Worm (Caenorhabditis elegans) whole organism, L4 larva: ENCODE measurements around the gene F29A7.4.

ENCODE experiments used
- D1046.2 ChIP-seq: fragments of 200-800 bp; sonication (Bioruptor generic); IDR thresholded peaks from 2 replicates; pipeline ENCODE4 v1.3.6; 2022; ENCODE audit warnings: missing genetic modification characterization, missing compliant biosample characterization
- F10B5.3 ChIP-seq: sonication (generic microtip); optimal IDR thresholded peaks from 2 replicates; lab custom pipeline; 2016; ENCODE audit warnings: mild to moderate bottlenecking, missing genetic modification characterization, missing compliant biosample characterization
- F37D6.2 ChIP-seq: sonication (generic microtip); optimal IDR thresholded peaks from 2 replicates; lab custom pipeline; 2016; ENCODE audit warnings: mild to moderate bottlenecking, missing genetic modification characterization, missing compliant biosample characterization
- F49E8.2 ChIP-seq: sonication (generic microtip); optimal IDR thresholded peaks from 2 replicates; lab custom pipeline; 2016; ENCODE audit warnings: missing compliant biosample characterization, mild to moderate bottlenecking, missing genetic modification characterization, borderline replicate concordance
- T26A8.4 ChIP-seq: fragments of 200-800 bp; sonication (Bioruptor generic); IDR thresholded peaks from 2 replicates; pipeline ENCODE4 v1.3.6; 2022; ENCODE audit warnings: missing genetic modification characterization, missing compliant biosample characterization
- Y75B8A.6 ChIP-seq: fragments of 200-800 bp; sonication (Bioruptor generic); IDR thresholded peaks from 2 replicates; pipeline ENCODE4 v1.3.6; 2022; ENCODE audit warnings: missing genetic modification reagents, missing genetic modification characterization, missing compliant biosample characterization
- ZK337.2 ChIP-seq: fragments of 200-800 bp; sonication (Bioruptor generic); IDR thresholded peaks from 2 replicates; pipeline ENCODE4 v1.3.6; 2022; ENCODE audit warnings: missing genetic modification reagents, missing genetic modification characterization, missing compliant biosample characterization
- ceh-44 ChIP-seq: fragments of 200-800 bp; sonication (Bioruptor generic); IDR thresholded peaks from 2 replicates; pipeline ENCODE4 v1.3.6; 2022; ENCODE audit warnings: missing genetic modification reagents, missing genetic modification characterization, missing compliant biosample characterization
- ctbp-1 ChIP-seq: fragments of 200-800 bp; sonication (Bioruptor generic); IDR thresholded peaks from 2 replicates; pipeline ENCODE4 v1.3.6; 2022; ENCODE audit warnings: missing genetic modification reagents, missing genetic modification characterization, missing compliant biosample characterization
- daf-16 ChIP-seq, 3 experiments: sonication (generic microtip); optimal IDR thresholded peaks; 2 replicates each; lab custom pipeline; 2016 to 2017; ENCODE audit warnings: missing genetic modification characterization in 3 of 3, missing genetic modification reagents in 3 of 3, mild to moderate bottlenecking in 2 of 3, missing compliant biosample characterization in 2 of 3, missing biosample characterization in 1 of 3, moderate library complexity in 1 of 3
- dmd-6 ChIP-seq: fragments of 200-800 bp; sonication (Bioruptor generic); IDR thresholded peaks from 2 replicates; pipeline ENCODE4 v1.3.6; 2022; ENCODE audit warnings: missing genetic modification reagents, missing genetic modification characterization, missing compliant biosample characterization
- dmd-9 ChIP-seq: fragments of 200-800 bp; sonication (Bioruptor generic); IDR thresholded peaks from 2 replicates; pipeline ENCODE4 v1.3.6; 2022; ENCODE audit warnings: missing genetic modification reagents, missing genetic modification characterization, missing compliant biosample characterization
- dpl-1 ChIP-seq: fragments of 150-350 bp; optimal IDR thresholded peaks from 2 replicates; lab custom pipeline; 2014; ENCODE audit warnings: missing biosample characterization, missing genetic modification reagents, missing genetic modification characterization
- duxl-1 ChIP-seq: sonication (generic microtip); optimal IDR thresholded peaks from 2 replicates; lab custom pipeline; 2016; ENCODE audit warnings: mild to moderate bottlenecking, missing genetic modification characterization, moderate library complexity, missing compliant biosample characterization; ENCODE audit not compliant: poor library complexity
- hif-1 ChIP-seq, 2 experiments: sonication (generic microtip); optimal IDR thresholded peaks; 2 replicates each; lab custom pipeline; 2016 to 2017; ENCODE audit warnings: missing compliant biosample characterization in 2 of 2, missing genetic modification characterization in 2 of 2, missing genetic modification reagents in 2 of 2, missing genotype in 2 of 2, mild to moderate bottlenecking in 1 of 2
- hlh-11 ChIP-seq: fragments of 200-800 bp; sonication (Bioruptor generic); optimal IDR thresholded peaks from 2 replicates; lab custom pipeline; 2018; ENCODE audit warnings: mild to moderate bottlenecking, missing genetic modification characterization, missing compliant biosample characterization
- hlh-30 ChIP-seq: sonication (generic microtip); optimal IDR thresholded peaks from 2 replicates; lab custom pipeline; 2017; ENCODE audit warnings: antibody characterized with exemption, mild to moderate bottlenecking, missing genetic modification characterization, missing compliant biosample characterization; ENCODE audit not compliant: insufficient read depth
- hmg-1.1 ChIP-seq: fragments of 200-800 bp; sonication (Bioruptor generic); IDR thresholded peaks from 2 replicates; pipeline ENCODE4 v1.3.6; 2022; ENCODE audit warnings: missing genetic modification reagents, missing genetic modification characterization, missing compliant biosample characterization
- jun-1 ChIP-seq: fragments of 150-350 bp; optimal IDR thresholded peaks from 2 replicates; lab custom pipeline; 2014; ENCODE audit warnings: missing biosample characterization, missing genetic modification reagents, missing genetic modification characterization
- lin-38 ChIP-seq: fragments of 200-800 bp; sonication (Bioruptor generic); IDR thresholded peaks from 2 replicates; pipeline ENCODE4 v1.3.6; 2022; ENCODE audit warnings: missing genetic modification reagents, missing genetic modification characterization, missing compliant biosample characterization
- lsy-2 ChIP-seq, 2 experiments: fragments of 150-350 bp in 1 of 2; sonication (generic microtip) in 1 of 2; optimal IDR thresholded peaks; 2 replicates each; lab custom pipeline; 2014 to 2017; ENCODE audit warnings: missing biosample characterization in 2 of 2, missing genetic modification characterization in 2 of 2
- mdl-1 ChIP-seq, 2 experiments: fragments of 150-350 bp in 1 of 2; sonication (generic microtip) in 1 of 2; optimal IDR thresholded peaks; 2 replicates each; lab custom pipeline; 2014 to 2017; ENCODE audit warnings: missing biosample characterization in 2 of 2, missing genetic modification characterization in 2 of 2
- mep-1 ChIP-seq: fragments of 150-350 bp; sonication (generic microtip); optimal IDR thresholded peaks from 3 replicates; lab custom pipeline; 2014; ENCODE audit warnings: missing biosample characterization, missing genetic modification characterization
- mes-2 ChIP-seq: sonication (generic microtip); optimal IDR thresholded peaks from 2 replicates; lab custom pipeline; 2016; ENCODE audit warnings: missing genotype, mild to moderate bottlenecking, missing genetic modification characterization, missing compliant biosample characterization; ENCODE audit not compliant: poor library complexity, severe bottlenecking
- nhr-102 ChIP-seq: sonication (generic microtip); optimal IDR thresholded peaks from 2 replicates; lab custom pipeline; 2016; ENCODE audit warnings: mild to moderate bottlenecking, missing genetic modification characterization, moderate library complexity, missing compliant biosample characterization
- nhr-11 ChIP-seq: fragments of 150-350 bp; optimal IDR thresholded peaks from 2 replicates; lab custom pipeline; 2014; ENCODE audit warnings: missing biosample characterization, missing genetic modification characterization
- nhr-28 ChIP-seq: fragments of 150-350 bp; optimal IDR thresholded peaks from 2 replicates; lab custom pipeline; 2014; ENCODE audit warnings: missing biosample characterization, missing genetic modification characterization
- nhr-48 ChIP-seq: sonication (generic microtip); optimal IDR thresholded peaks from 2 replicates; lab custom pipeline; 2016; ENCODE audit warnings: mild to moderate bottlenecking, missing genetic modification characterization, missing compliant biosample characterization
- nhr-6 ChIP-seq: fragments of 150-350 bp; optimal IDR thresholded peaks from 2 replicates; lab custom pipeline; 2014; ENCODE audit warnings: missing biosample characterization, missing genetic modification characterization
- php-3 ChIP-seq: fragments of 200-800 bp; sonication (Bioruptor generic); IDR thresholded peaks from 2 replicates; pipeline ENCODE4 v1.3.6; 2022; ENCODE audit warnings: missing genetic modification reagents, missing genetic modification characterization, missing compliant biosample characterization
- rbr-2 ChIP-seq: sonication (generic microtip); optimal IDR thresholded peaks from 2 replicates; lab custom pipeline; 2016; ENCODE audit warnings: missing genotype, missing genetic modification characterization, missing compliant biosample characterization
- sdz-12 ChIP-seq: fragments of 200-800 bp; sonication (Bioruptor generic); optimal IDR thresholded peaks from 2 replicates; lab custom pipeline; 2018; ENCODE audit warnings: mild to moderate bottlenecking, missing genetic modification characterization, missing compliant biosample characterization
- set-16 ChIP-seq: fragments of 200-800 bp; sonication (Bioruptor generic); IDR thresholded peaks from 2 replicates; pipeline ENCODE4 v1.3.6; 2022; ENCODE audit warnings: missing genetic modification reagents, missing genetic modification characterization, missing compliant biosample characterization
- skn-1 ChIP-seq: fragments of 150-350 bp; optimal IDR thresholded peaks from 2 replicates; lab custom pipeline; 2014; ENCODE audit warnings: missing biosample characterization, missing genetic modification characterization
- snpc-1.2 ChIP-seq: fragments of 200-800 bp; sonication (Bioruptor generic); IDR thresholded peaks from 2 replicates; pipeline ENCODE4 v1.3.6; 2022; ENCODE audit warnings: missing genetic modification reagents, missing genetic modification characterization, missing compliant biosample characterization
- tag-97 ChIP-seq: fragments of 200-800 bp; sonication (Bioruptor generic); IDR thresholded peaks from 2 replicates; pipeline ENCODE4 v1.3.6; 2022; ENCODE audit warnings: missing genetic modification characterization, missing compliant biosample characterization
- tra-1 ChIP-seq: fragments of 200-800 bp; sonication (Bioruptor generic); IDR thresholded peaks from 2 replicates; pipeline ENCODE4 v1.3.6; 2022; ENCODE audit warnings: missing genetic modification reagents, missing genetic modification characterization, missing compliant biosample characterization
- unc-130 ChIP-seq: sonication (generic microtip); optimal IDR thresholded peaks from 2 replicates; lab custom pipeline; 2016; ENCODE audit warnings: missing genetic modification reagents, missing genetic modification characterization, missing compliant biosample characterization
- zip-11 ChIP-seq: fragments of 200-800 bp; sonication (Bioruptor generic); IDR thresholded peaks from 2 replicates; pipeline ENCODE4 v1.3.6; 2022; ENCODE audit warnings: missing genetic modification characterization, missing compliant biosample characterization

F29A7.4 gene

DNA sequence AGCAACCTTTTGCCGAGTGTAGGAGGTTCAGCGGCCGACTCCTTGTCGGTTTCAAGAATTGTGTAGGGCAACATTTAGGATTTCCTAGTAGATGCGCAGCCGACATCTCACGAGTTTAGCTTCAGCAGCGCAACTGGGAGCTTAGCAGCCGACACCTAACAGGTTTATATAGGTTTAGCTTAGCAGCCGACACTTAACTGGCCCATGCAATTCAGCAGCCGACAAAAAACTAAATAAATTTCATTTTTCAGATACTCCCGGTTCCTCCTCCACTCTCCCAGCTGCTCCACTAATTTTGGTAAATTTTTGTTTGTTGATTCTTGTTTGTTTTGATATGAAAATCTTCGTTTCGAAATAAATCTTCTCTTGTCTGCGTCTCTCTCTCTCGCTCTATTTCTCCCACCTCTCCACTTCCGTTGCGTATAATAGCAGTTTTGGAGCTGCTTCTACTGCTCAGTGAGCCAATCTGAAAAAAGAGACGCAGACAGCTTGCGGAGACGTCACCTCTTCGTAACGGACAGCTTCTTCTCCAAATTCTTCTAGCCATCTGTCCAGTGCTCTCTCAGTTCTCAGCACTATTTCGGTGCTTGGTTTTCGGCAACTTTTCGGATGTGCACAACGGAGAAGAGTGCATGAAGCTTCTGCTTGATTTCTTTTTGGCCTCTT is 1.7 kb upstream of the F29A7.4 start (continued):
- TF ChIP-seq mdl-1 (tag; optimal IDR thresholded peaks at IDR 0.05; lab: Kevin White, UChicago) (peak in 1 of 2 experiments; percentile 14), lsy-2 (tag; optimal IDR thresholded peaks at IDR 0.05; lab: Kevin White, UChicago) (peak in 1 of 2 experiments; percentile 58), mep-1 (no peak), rbr-2 (tag; lab: Kevin White, UChicago) (peak; percentile 73)

- no peak for TF ChIP-seq daf-16 (GFP tag; optimal IDR thresholded peaks at IDR 0.05; lab: Kevin White, UChicago)
- peak; percentile 28 for TF ChIP-seq daf-16 (tag; optimal IDR thresholded peaks at IDR 0.05; lab: Kevin White, UChicago)
- TF ChIP-seq lin-38 (GFP tag; lab: Robert Waterston, UW): peak; percentile 73
- no peak for TF ChIP-seq F10B5.3 (tag; lab: Kevin White, UChicago)
Observed at ce11 chrII:2751278-2751677, 1.5 kb downstream of the F29A7.4 start.

ce11 chrII:2752536-2752935 is 2.7 kb downstream of the F29A7.4 start, which contains the start of gene F29A7.6:
TSS of gene F29A7.6 (minus strand) at chrII:2752611.
- TF ChIP-seq hlh-11 (tag; lab: Kevin White, UChicago) (peak; percentile 25), nhr-11 (tag; lab: Kevin White, UChicago) (peak; percentile 10), tag-97 (GFP tag; lab: Robert Waterston, UW) (no peak), mes-2 (tag; lab: Kevin White, UChicago) (peak; percentile 97), nhr-6 (peak; percentile 3), rbr-2 (tag; lab: Kevin White, UChicago) (peak; percentile 49), Y75B8A.6 (GFP tag; lab: Robert Waterston, UW) (no peak), hif-1 (tag; optimal IDR thresholded peaks at IDR 0.05; lab: Kevin White, UChicago) (peak in 1 of 2 experiments; percentile 80), skn-1 (tag; lab: Kevin White, UChicago) (no peak), dpl-1 (peak; percentile 56), ctbp-1 (GFP tag; lab: Robert Waterston, UW) (no peak), duxl-1 (tag; lab: Kevin White, UChicago) (no peak), sdz-12 (no peak), T26A8.4 (GFP tag; lab: Robert Waterston, UW) (no peak), lsy-2 (tag; optimal IDR thresholded peaks at IDR 0.05; lab: Kevin White, UChicago) (no peak), hmg-1.1 (GFP tag; lab: Robert Waterston, UW) (no peak), tra-1 (0 out of 2 replicates have a peak, but pooled peaks have one; percentile 6), dmd-9 (0 out of 2 replicates have a peak, but pooled peaks have one; percentile 26), hlh-30 (no peak), lin-38 (GFP tag; lab: Robert Waterston, UW) (peak; percentile 98), nhr-102 (tag; lab: Kevin White, UChicago) (no peak), F49E8.2 (tag; lab: Kevin White, UChicago) (peak; percentile 10), set-16 (GFP tag; lab: Robert Waterston, UW) (no peak), dmd-6 (GFP tag; lab: Robert Waterston, UW) (peak; percentile 50; the same call in 1 of the 2 replicates), nhr-28 (peak; percentile 12), ZK337.2 (GFP tag; lab: Robert Waterston, UW) (peak; percentile 67; the same call in 1 of the 2 replicates), unc-130 (GFP tag; lab: Kevin White, UChicago) (peak; percentile 69)

DNA sequence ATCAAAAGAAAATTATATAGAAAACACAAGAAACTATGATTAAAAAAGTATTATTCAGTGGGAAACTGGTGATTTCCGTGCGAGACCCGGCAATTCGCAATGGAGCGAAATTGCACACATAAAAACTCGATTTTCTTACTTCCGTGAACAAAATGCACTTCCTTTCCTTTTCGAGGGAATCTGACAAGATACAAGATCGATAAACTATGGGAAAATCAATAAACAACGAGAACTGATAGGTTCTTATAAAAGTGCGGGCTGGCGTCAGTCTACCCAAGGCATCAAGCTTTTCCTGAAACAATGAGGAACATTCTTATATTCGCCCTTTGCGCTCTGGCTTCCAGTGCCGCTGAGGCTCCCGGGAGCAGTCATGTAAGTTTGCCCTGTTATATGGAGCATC is 3.2 kb downstream of the F29A7.4 start, which contains the start of gene F29A7.3:
Gene F29A7.3, plus strand, starts transcription at position 301 of the 400 bp plus-strand sequence.
- TF ChIP-seq F37D6.2 (tag; lab: Kevin White, UChicago) (no peak), tra-1 (no peak), jun-1 (tag; lab: Kevin White, UChicago) (no peak), zip-11 (GFP tag; lab: Robert Waterston, UW) (no peak), snpc-1.2 (GFP tag; lab: Robert Waterston, UW) (no peak), php-3 (GFP tag; lab: Robert Waterston, UW) (no peak), ceh-44 (no peak), nhr-48 (tag; lab: Kevin White, UChicago) (no peak), D1046.2 (GFP tag; lab: Robert Waterston, UW) (no peak), unc-130 (GFP tag; lab: Kevin White, UChicago) (no peak)
